Fruit fly (Drosophila melanogaster): Measurements from ENCODE around the gene GstT3.

GstT3 gene

dm6 chrX:20495767-20496656 is 28.8 kb downstream of the GstT3 start (continued):
- TF ChIP-seq CG17385 (GFP tag; optimal IDR thresholded peaks at IDR 0.05) (peak; percentile 30), CG9437 (GFP tag; optimal IDR thresholded peaks at IDR 0.05) (peak; percentile 37), CG2120 (GFP tag; optimal IDR thresholded peaks at IDR 0.05) (peak; percentile 73), Scr (GFP tag; IDR thresholded peaks at IDR 0.05; ENCODE audit: partially characterized antibody) (no peak), CG18011 (GFP tag; optimal IDR thresholded peaks at IDR 0.05) (no peak), D (optimal IDR thresholded peaks at IDR 0.05) (no peak), D (GFP tag; optimal IDR thresholded peaks at IDR 0.05) (peak; percentile 61), ara (GFP tag; IDR thresholded peaks at IDR 0.05) (no peak), fd64A (GFP tag; optimal IDR thresholded peaks at IDR 0.05) (no peak), CG31388 (GFP tag; optimal IDR thresholded peaks at IDR 0.05) (peak; percentile 10), CG34376 (GFP tag; optimal IDR thresholded peaks at IDR 0.05) (no peak), CG3838 (GFP tag; optimal IDR thresholded peaks at IDR 0.05) (peak; percentile 49), Spps (tag; optimal IDR thresholded peaks at IDR 0.05) (peak; percentile 6), CG3995 (GFP tag; optimal IDR thresholded peaks at IDR 0.05) (no peak), disco-r (GFP tag; optimal IDR thresholded peaks at IDR 0.05) (no peak), eyg (GFP tag; optimal IDR thresholded peaks at IDR 0.05) (peak; percentile 12), CG6254 (GFP tag; optimal IDR thresholded peaks at IDR 0.05) (peak; percentile 4), Opbp (GFP tag; IDR thresholded peaks at IDR 0.05; ENCODE audit: partially characterized antibody) (no peak), trh (GFP tag; optimal IDR thresholded peaks at IDR 0.05) (peak; percentile 41), CG10366 (GFP tag; IDR thresholded peaks at IDR 0.05) (peak; percentile 51; the same call in 1 of the 2 replicates), CG30403 (GFP tag; optimal IDR thresholded peaks at IDR 0.05) (peak; percentile 68), dmrt99B (tag; optimal IDR thresholded peaks at IDR 0.05) (peak; percentile 67), h (optimal IDR thresholded peaks at IDR 0.05) (no peak), hth (optimal IDR thresholded peaks at IDR 0.05) (no peak), CG6175 (GFP tag; IDR thresholded peaks at IDR 0.05) (no peak), Hr39 (optimal IDR thresholded peaks at IDR 0.05) (no peak), sima (GFP tag; optimal IDR thresholded peaks at IDR 0.05) (no peak), CG10959 (GFP tag; IDR thresholded peaks at IDR 0.05) (peak; percentile 49; the same call in 1 of the 2 replicates), CHES-1-like (GFP tag; optimal IDR thresholded peaks at IDR 0.05) (peak; percentile 15), vnd (GFP tag; IDR thresholded peaks at IDR 0.05; ENCODE audit: partially characterized antibody) (no peak), schlank (tag; optimal IDR thresholded peaks at IDR 0.05) (no peak), sc (optimal IDR thresholded peaks at IDR 0.05) (no peak), sc (GFP tag; optimal IDR thresholded peaks at IDR 0.05) (peak; percentile 31), Trl (optimal IDR thresholded peaks at IDR 0.05) (no peak), Trl (GFP tag; optimal IDR thresholded peaks at IDR 0.05) (peak; percentile 68), CG1233 (GFP tag; optimal IDR thresholded peaks at IDR 0.05) (peak; percentile 36), cwo (GFP tag; optimal IDR thresholded peaks at IDR 0.05) (peak; percentile 58), Xrp1 (GFP tag; IDR thresholded peaks at IDR 0.05) (peak; percentile 77), pros (GFP tag; optimal IDR thresholded peaks at IDR 0.05) (no peak), CG7357 (GFP tag; IDR thresholded peaks at IDR 0.05) (0 out of 3 replicates have a peak, but pooled peaks have one; percentile 11), nau (GFP tag; optimal IDR thresholded peaks at IDR 0.05) (peak; percentile 46), luna (GFP tag; optimal IDR thresholded peaks at IDR 0.05) (no peak), CG1529 (GFP tag; optimal IDR thresholded peaks at IDR 0.05) (peak; percentile 43), CG2875 (GFP tag; optimal IDR thresholded peaks at IDR 0.05) (peak; percentile 36), bab2 (GFP tag; optimal IDR thresholded peaks at IDR 0.05) (peak; percentile 78), zfh1 (GFP tag; IDR thresholded peaks at IDR 0.05) (peak; percentile 75), CG18764 (GFP tag; optimal IDR thresholded peaks at IDR 0.05) (peak; percentile 27), Med (GFP tag) (peak; percentile 91), sob (GFP tag; IDR thresholded peaks at IDR 0.05) (peak; percentile 62), CG9876 (GFP tag; optimal IDR thresholded peaks at IDR 0.05) (no peak), ci (GFP tag; IDR thresholded peaks at IDR 0.05) (peak; percentile 66; the same call in 2 of the 3 replicates)

Data from whole organism, embryonic.